Worm (Caenorhabditis elegans) whole organism, L4 larva: ENCODE measurements around the gene mec-12.

ENCODE experiments used
- F10B5.3 ChIP-seq: sonication (generic microtip); optimal IDR thresholded peaks from 2 replicates; lab custom pipeline; 2016; ENCODE audit warnings: mild to moderate bottlenecking, missing genetic modification characterization, missing compliant biosample characterization
- F37D6.2 ChIP-seq: sonication (generic microtip); optimal IDR thresholded peaks from 2 replicates; lab custom pipeline; 2016; ENCODE audit warnings: mild to moderate bottlenecking, missing genetic modification characterization, missing compliant biosample characterization
- F49E8.2 ChIP-seq: sonication (generic microtip); optimal IDR thresholded peaks from 2 replicates; lab custom pipeline; 2016; ENCODE audit warnings: missing compliant biosample characterization, mild to moderate bottlenecking, missing genetic modification characterization, borderline replicate concordance
- T20F7.1 ChIP-seq: fragments of 200-800 bp; sonication (Bioruptor generic); optimal IDR thresholded peaks from 2 replicates; lab custom pipeline; 2018; ENCODE audit warnings: mild to moderate bottlenecking, missing genetic modification characterization, missing compliant biosample characterization
- ZK337.2 ChIP-seq: fragments of 200-800 bp; sonication (Bioruptor generic); IDR thresholded peaks from 2 replicates; pipeline ENCODE4 v1.3.6; 2022; ENCODE audit warnings: missing genetic modification reagents, missing genetic modification characterization, missing compliant biosample characterization
- ama-1 ChIP-seq: fragments of 150-350 bp; optimal IDR thresholded peaks from 2 replicates; lab custom pipeline; 2014; ENCODE audit warnings: inconsistent platforms, mixed read lengths
- arid-1 ChIP-seq: fragments of 200-800 bp; sonication (Bioruptor generic); conservative IDR thresholded peaks from 2 replicates; pipeline ENCODE4 v1.3.6; 2022; ENCODE audit warnings: missing genetic modification reagents, missing genetic modification characterization, missing compliant biosample characterization
- attf-4 ChIP-seq: sonication (generic microtip); optimal IDR thresholded peaks from 3 replicates; lab custom pipeline; 2017; ENCODE audit warnings: missing biosample characterization, missing genetic modification characterization
- daf-12 ChIP-seq: fragments of 150-350 bp; optimal IDR thresholded peaks from 2 replicates; lab custom pipeline; 2014; ENCODE audit warnings: missing biosample characterization, missing genetic modification reagents, missing genetic modification characterization
- dpl-1 ChIP-seq: fragments of 150-350 bp; optimal IDR thresholded peaks from 2 replicates; lab custom pipeline; 2014; ENCODE audit warnings: missing biosample characterization, missing genetic modification reagents, missing genetic modification characterization
- fkh-10 ChIP-seq: fragments of 150-350 bp; optimal IDR thresholded peaks from 2 replicates; lab custom pipeline; 2014; ENCODE audit warnings: missing biosample characterization, missing genetic modification reagents, missing genetic modification characterization
- fos-1 ChIP-seq: fragments of 150-350 bp; optimal IDR thresholded peaks from 2 replicates; lab custom pipeline; 2014; ENCODE audit warnings: missing biosample characterization, missing genetic modification characterization
- gei-8 ChIP-seq: fragments of 200-800 bp; sonication (Bioruptor generic); optimal IDR thresholded peaks from 2 replicates; lab custom pipeline; 2018; ENCODE audit warnings: mild to moderate bottlenecking, missing genetic modification characterization, missing compliant biosample characterization
- hif-1 ChIP-seq, 2 experiments: sonication (generic microtip); optimal IDR thresholded peaks; 2 replicates each; lab custom pipeline; 2016 to 2017; ENCODE audit warnings: missing compliant biosample characterization in 2 of 2, missing genetic modification characterization in 2 of 2, missing genetic modification reagents in 2 of 2, missing genotype in 2 of 2, mild to moderate bottlenecking in 1 of 2
- hlh-30 ChIP-seq: sonication (generic microtip); optimal IDR thresholded peaks from 2 replicates; lab custom pipeline; 2017; ENCODE audit warnings: antibody characterized with exemption, mild to moderate bottlenecking, missing genetic modification characterization, missing compliant biosample characterization; ENCODE audit not compliant: insufficient read depth
- hmg-1.1 ChIP-seq: fragments of 200-800 bp; sonication (Bioruptor generic); IDR thresholded peaks from 2 replicates; pipeline ENCODE4 v1.3.6; 2022; ENCODE audit warnings: missing genetic modification reagents, missing genetic modification characterization, missing compliant biosample characterization
- lin-29 ChIP-seq: fragments of 200-800 bp; sonication (Bioruptor generic); IDR thresholded peaks from 2 replicates; pipeline ENCODE4 v1.3.6; 2022; ENCODE audit warnings: missing genetic modification reagents, missing genetic modification characterization, missing compliant biosample characterization
- lin-38 ChIP-seq: fragments of 200-800 bp; sonication (Bioruptor generic); IDR thresholded peaks from 2 replicates; pipeline ENCODE4 v1.3.6; 2022; ENCODE audit warnings: missing genetic modification reagents, missing genetic modification characterization, missing compliant biosample characterization
- lin-39 ChIP-seq: fragments of 150-350 bp; optimal IDR thresholded peaks from 2 replicates; lab custom pipeline; 2014; ENCODE audit warnings: missing biosample characterization, missing genetic modification reagents, missing genetic modification characterization
- lir-3 ChIP-seq: sonication (generic microtip); optimal IDR thresholded peaks from 2 replicates; lab custom pipeline; 2016; ENCODE audit warnings: mild to moderate bottlenecking, missing genetic modification characterization, missing compliant biosample characterization
- lsy-2 ChIP-seq, 2 experiments: fragments of 150-350 bp in 1 of 2; sonication (generic microtip) in 1 of 2; optimal IDR thresholded peaks; 2 replicates each; lab custom pipeline; 2014 to 2017; ENCODE audit warnings: missing biosample characterization in 2 of 2, missing genetic modification characterization in 2 of 2
- madf-5 ChIP-seq, 2 experiments: fragments of 200-800 bp; sonication (Bioruptor generic); IDR thresholded peaks; 2 replicates each; pipeline ENCODE4 v1.3.6; 2022; ENCODE audit warnings: missing compliant biosample characterization in 2 of 2, missing genetic modification characterization in 2 of 2
- mdl-1 ChIP-seq, 2 experiments: fragments of 150-350 bp in 1 of 2; sonication (generic microtip) in 1 of 2; optimal IDR thresholded peaks; 2 replicates each; lab custom pipeline; 2014 to 2017; ENCODE audit warnings: missing biosample characterization in 2 of 2, missing genetic modification characterization in 2 of 2
- mxl-2 ChIP-seq: fragments of 200-800 bp; sonication (Bioruptor generic); conservative IDR thresholded peaks from 2 replicates; pipeline ENCODE4 v1.3.6; 2022; ENCODE audit warnings: missing genetic modification reagents, missing genetic modification characterization, missing compliant biosample characterization
- nhr-111 ChIP-seq: fragments of 200-800 bp; sonication (Bioruptor generic); optimal IDR thresholded peaks from 2 replicates; lab custom pipeline; 2018; ENCODE audit warnings: mild to moderate bottlenecking, missing genetic modification characterization, missing compliant biosample characterization
- nhr-48 ChIP-seq: sonication (generic microtip); optimal IDR thresholded peaks from 2 replicates; lab custom pipeline; 2016; ENCODE audit warnings: mild to moderate bottlenecking, missing genetic modification characterization, missing compliant biosample characterization
- nhr-6 ChIP-seq: fragments of 150-350 bp; optimal IDR thresholded peaks from 2 replicates; lab custom pipeline; 2014; ENCODE audit warnings: missing biosample characterization, missing genetic modification characterization
- snpc-1.2 ChIP-seq: fragments of 200-800 bp; sonication (Bioruptor generic); IDR thresholded peaks from 2 replicates; pipeline ENCODE4 v1.3.6; 2022; ENCODE audit warnings: missing genetic modification reagents, missing genetic modification characterization, missing compliant biosample characterization
- spr-1 ChIP-seq: sonication (generic microtip); optimal IDR thresholded peaks from 2 replicates; lab custom pipeline; 2016; ENCODE audit warnings: mild to moderate bottlenecking, missing genetic modification characterization, missing compliant biosample characterization
- spr-3 ChIP-seq: fragments of 200-800 bp; sonication (Bioruptor generic); optimal IDR thresholded peaks from 2 replicates; lab custom pipeline; 2018; ENCODE audit warnings: mild to moderate bottlenecking, missing genetic modification characterization, missing compliant biosample characterization
- tra-1 ChIP-seq: fragments of 200-800 bp; sonication (Bioruptor generic); IDR thresholded peaks from 2 replicates; pipeline ENCODE4 v1.3.6; 2022; ENCODE audit warnings: missing genetic modification reagents, missing genetic modification characterization, missing compliant biosample characterization
- unc-62 ChIP-seq, 3 experiments: fragments of 150-350 bp in 1 of 3; sonication (generic microtip); optimal IDR thresholded peaks in 2 of 3; peaks in 1 of 3; 1 replicate in 1 of 3; 2 replicates in 2 of 3; lab custom pipeline; 2014 to 2017; ENCODE audit warnings: missing biosample characterization in 3 of 3, missing genetic modification characterization in 3 of 3, missing genetic modification reagents in 3 of 3, missing genotype in 1 of 3
- vab-7 ChIP-seq: fragments of 200-800 bp; sonication (Bioruptor generic); IDR thresholded peaks from 2 replicates; pipeline ENCODE4 v1.3.6; 2022; ENCODE audit warnings: missing genetic modification reagents, missing genetic modification characterization, missing compliant biosample characterization
- zfp-2 ChIP-seq: sonication (generic microtip); optimal IDR thresholded peaks from 2 replicates; lab custom pipeline; 2016; ENCODE audit warnings: mild to moderate bottlenecking, missing genetic modification characterization, missing compliant biosample characterization

The mec-12 gene

DNA sequence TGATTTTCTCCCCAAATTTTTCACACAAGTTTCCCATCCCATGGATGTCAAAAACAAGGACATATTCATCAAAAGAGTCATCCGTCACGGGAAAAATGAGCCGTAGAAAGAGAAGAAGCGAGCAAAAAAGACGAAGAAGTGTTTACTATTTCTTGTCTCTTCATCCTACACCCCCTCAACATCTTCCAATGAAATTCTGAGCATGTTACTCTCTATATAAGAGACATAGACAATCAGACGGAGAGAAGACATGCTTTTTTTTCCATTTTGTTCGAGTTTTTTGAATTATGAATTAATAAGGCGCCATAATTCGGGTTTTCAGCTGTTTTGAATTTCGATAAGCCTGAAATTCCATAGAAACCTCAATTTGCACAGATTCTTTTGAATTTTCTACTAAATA lies 42.9 kb downstream of the mec-12 start:
- TF ChIP-seq unc-62 (GFP tag; optimal IDR thresholded peaks at IDR 0.05 in 1 of 2; lab: Kevin White, UChicago) (peak in 1 of 2 experiments; percentile 89), unc-62 (tag; optimal IDR thresholded peaks at IDR 0.05; lab: Kevin White, UChicago) (no peak), lsy-2 (tag; optimal IDR thresholded peaks at IDR 0.05; lab: Kevin White, UChicago) (peak in 1 of 2 experiments; percentile 25), fkh-10 (GFP tag; lab: Kevin White, UChicago) (peak; percentile 56), lin-39 (tag; lab: Kevin White, UChicago) (no peak), vab-7 (GFP tag; lab: Robert Waterston, UW) (no peak), arid-1 (no peak), F10B5.3 (tag; lab: Kevin White, UChicago) (no peak), nhr-6 (tag; lab: Kevin White, UChicago) (no peak)
- TF ChIP-seq, all 104 proteins: peak for 3

DNA sequence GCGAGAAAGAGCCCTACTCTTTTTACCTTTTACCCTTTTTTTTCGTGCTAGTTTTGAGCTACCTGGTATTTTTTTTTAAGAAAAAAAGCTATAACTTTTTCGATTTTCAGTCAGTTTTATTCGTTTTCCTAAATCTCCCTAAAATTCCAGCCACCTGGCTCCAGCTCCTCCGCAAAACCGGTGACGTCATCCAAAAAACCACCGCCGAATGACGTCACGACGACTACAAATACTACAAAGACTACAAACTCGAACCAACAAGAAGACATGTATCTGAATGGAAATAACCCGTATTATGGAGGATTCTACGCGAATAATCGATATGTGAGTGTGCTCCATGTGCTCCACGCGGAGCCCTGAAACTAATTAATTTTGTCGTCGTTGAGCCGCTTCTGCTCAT lies 44.3 kb downstream of the mec-12 start:
- no peak for TF ChIP-seq fkh-10 (GFP tag; lab: Kevin White, UChicago)
- TF ChIP-seq hif-1 (tag; optimal IDR thresholded peaks at IDR 0.05; lab: Kevin White, UChicago) = no peak
- TF ChIP-seq lin-38 (GFP tag; lab: Robert Waterston, UW) = no peak
- TF ChIP-seq, all 104 proteins: peak for 0

- no peak for TF ChIP-seq dpl-1
- TF ChIP-seq zfp-2 (tag; lab: Kevin White, UChicago) = no peak
- TF ChIP-seq F10B5.3 (tag; lab: Kevin White, UChicago) = no peak
- TF ChIP-seq nhr-111 (GFP tag; lab: Kevin White, UChicago) = no peak
- no peak for TF ChIP-seq nhr-48 (tag; lab: Kevin White, UChicago)
- TF ChIP-seq mxl-2 (GFP tag; lab: Robert Waterston, UW) = no peak
- no peak for TF ChIP-seq spr-3 (GFP tag; lab: Kevin White, UChicago)
- no peak for TF ChIP-seq lir-3 (tag; lab: Kevin White, UChicago)
- TF ChIP-seq gei-8 (GFP tag; lab: Kevin White, UChicago) = no peak
- TF ChIP-seq mdl-1 (tag; optimal IDR thresholded peaks at IDR 0.05; lab: Kevin White, UChicago) = no peak
- no peak for TF ChIP-seq snpc-1.2 (GFP tag; lab: Robert Waterston, UW)
Measured at ce11 chrIII:3091572-3091971, 47.5 kb downstream of the mec-12 start, which contains the start of gene ccep-135. TSS of gene ccep-135 (plus strand) at chrIII:3091872.

DNA sequence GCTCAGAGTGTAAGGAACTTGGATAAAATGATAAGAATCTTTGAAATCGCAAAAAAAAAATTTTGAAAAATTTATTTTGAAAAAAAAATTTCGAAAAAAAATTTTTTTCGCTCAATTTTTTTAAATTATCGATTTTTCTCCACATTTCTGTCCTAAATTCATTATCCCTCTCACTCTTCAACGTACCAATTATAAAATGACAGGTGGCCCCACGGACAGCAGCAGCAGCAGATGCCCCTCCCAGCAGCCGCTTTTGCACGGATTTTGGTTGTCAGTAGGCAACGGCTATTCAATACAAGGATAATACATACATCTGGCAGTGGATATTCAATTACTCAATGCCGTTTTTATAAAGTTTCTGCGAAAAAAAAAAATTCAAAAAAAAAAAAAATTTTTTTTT lies 52.6 kb downstream of the mec-12 start, which contains the start of gene sft-1:
TSS of gene sft-1 (plus strand) at position 201 of the 400 bp plus-strand sequence.
- no peak for TF ChIP-seq attf-4 (tag; lab: Kevin White, UChicago)
- no peak for TF ChIP-seq hmg-1.1
- TF ChIP-seq madf-5 (GFP tag; IDR thresholded peaks at IDR 0.05; lab: Robert Waterston, UW) = no peak
- no peak for TF ChIP-seq F49E8.2 (tag; lab: Kevin White, UChicago)
- no peak for TF ChIP-seq hlh-30 (tag; lab: Kevin White, UChicago)
- TF ChIP-seq lsy-2 (tag; optimal IDR thresholded peaks at IDR 0.05; lab: Kevin White, UChicago) = no peak
- no peak for TF ChIP-seq F37D6.2 (tag; lab: Kevin White, UChicago)
- no peak for TF ChIP-seq T20F7.1
- TF ChIP-seq lin-29 (GFP tag; lab: Robert Waterston, UW) = no peak
- TF ChIP-seq fos-1 (tag; lab: Kevin White, UChicago) = no peak
- no peak for TF ChIP-seq daf-12 (tag; lab: Kevin White, UChicago)
- TF ChIP-seq spr-1 = no peak
- no peak for TF ChIP-seq ama-1 (lab: Kevin White, UChicago)
- no peak for TF ChIP-seq ZK337.2 (GFP tag; lab: Robert Waterston, UW)
- TF ChIP-seq tra-1 = no peak
